Fruit fly (Drosophila melanogaster) whole organism, wandering third instar larva: ENCODE data around the gene CG7300.

Experiments
- Dfd ChIP-seq: fragments of >200 bp; optimal IDR thresholded peaks from 2 replicates; lab custom pipeline; 2017; ENCODE audit warnings: missing biosample characterization, missing genetic modification characterization
- Hr83 ChIP-seq: fragments of 200-300 bp; sonication (Bioruptor generic); optimal IDR thresholded peaks from 2 replicates; lab custom pipeline; 2016; ENCODE audit warnings: missing biosample characterization, mild to moderate bottlenecking, missing genetic modification characterization, moderate library complexity; ENCODE audit not compliant: poor library complexity, severe bottlenecking
- foxo ChIP-seq, 2 experiments: fragments of 200-800 bp; sonication (Bioruptor generic); optimal IDR thresholded peaks; 2 replicates in 1 of 2; 3 replicates in 1 of 2; lab custom pipeline; 2016 to 2017; ENCODE audit warnings: missing biosample characterization in 2 of 2, missing genetic modification characterization in 2 of 2
- pan ChIP-seq: fragments of >200 bp; optimal IDR thresholded peaks from 2 replicates; lab custom pipeline; 2017
- psq ChIP-seq: fragments of 200-800 bp; sonication (Bioruptor generic); optimal IDR thresholded peaks from 3 replicates; lab custom pipeline; 2017; ENCODE audit warnings: missing biosample characterization, mild to moderate bottlenecking, missing genetic modification characterization, moderate library complexity
- usp ChIP-seq: fragments of >200 bp; optimal IDR thresholded peaks from 2 replicates; lab custom pipeline; 2017; ENCODE audit warnings: missing biosample characterization, missing genetic modification characterization
- woc ChIP-seq: sonication (Bioruptor generic); optimal IDR thresholded peaks from 2 replicates; lab custom pipeline; 2016; ENCODE audit warnings: missing biosample characterization, mild to moderate bottlenecking, missing genetic modification characterization

DNA sequence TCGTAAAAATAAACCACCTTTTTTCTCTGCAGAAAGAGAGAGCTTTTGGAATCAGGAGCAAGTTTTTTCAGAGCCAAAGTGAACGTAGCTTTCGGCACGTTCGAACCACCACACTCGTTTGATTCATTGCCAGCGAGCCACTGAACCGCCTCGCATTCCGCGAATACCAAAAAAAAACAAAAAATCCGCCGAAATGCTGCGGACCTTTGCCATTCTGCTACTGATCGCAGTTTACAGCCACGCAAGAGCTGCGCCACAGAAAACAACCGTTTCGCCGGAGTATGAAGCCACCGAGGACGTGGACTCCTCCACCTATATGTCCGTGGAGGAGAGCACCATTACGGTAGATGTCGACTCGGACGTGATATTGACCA is 20.1 kb downstream of the CG7300 start:
- TF ChIP-seq woc (GFP tag; lab: Kevin White, UChicago), result no peak
- no peak for TF ChIP-seq pan (lab: Kevin White, UChicago)
- TF ChIP-seq foxo (GFP tag; optimal IDR thresholded peaks at IDR 0.05; lab: Kevin White, UChicago), result no peak
- TF ChIP-seq Dfd (GFP tag; lab: Kevin White, UChicago), result no peak
- no peak for TF ChIP-seq usp (GFP tag; lab: Kevin White, UChicago)
- no peak for TF ChIP-seq Hr83
- no peak for TF ChIP-seq psq (GFP tag; lab: Kevin White, UChicago)
